Worm (Caenorhabditis elegans) whole organism, L4/young adult: ENCODE data around the gene Y55B1BR.8.

Experiments
- W03F9.2 ChIP-seq: fragments of 150-350 bp; optimal IDR thresholded peaks from 2 replicates; lab custom pipeline; 2014; ENCODE audit warnings: missing biosample characterization, missing genetic modification characterization
- dao-5 ChIP-seq: sonication (generic microtip); optimal IDR thresholded peaks from 2 replicates; lab custom pipeline; 2016; ENCODE audit warnings: missing genotype, missing genetic modification characterization, moderate library complexity, missing compliant biosample characterization
- him-1 ChIP-seq: sonication (generic microtip); optimal IDR thresholded peaks from 2 replicates; lab custom pipeline; 2016; ENCODE audit warnings: missing genotype, missing genetic modification reagents, missing genetic modification characterization, missing compliant biosample characterization

Y55B1BR.8 gene

DNA sequence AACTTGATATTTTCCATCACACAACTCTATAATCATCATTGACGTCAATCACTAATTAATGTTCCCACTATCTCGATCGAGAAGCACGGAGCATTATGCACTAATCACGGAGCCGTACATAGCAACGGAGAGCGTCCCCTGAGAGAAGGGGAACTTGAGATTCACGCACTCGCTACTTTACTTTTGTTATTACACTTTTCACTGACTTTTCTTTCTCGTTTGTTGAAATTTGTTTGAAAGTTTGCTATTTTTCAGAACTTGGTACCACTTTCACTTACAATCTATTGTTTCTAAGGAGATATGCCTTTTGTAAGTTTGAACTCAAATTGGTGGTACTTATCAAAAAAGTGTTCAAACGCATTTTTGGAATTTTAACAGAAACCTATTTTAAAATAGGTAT, at the start of gene Y55B1BR.8:
Gene Y55B1BR.8, plus strand, starts transcription at position 301 of the 400 bp plus-strand sequence.
- TF ChIP-seq W03F9.2 (tag; lab: Kevin White, UChicago) (no peak), dao-5 (tag; lab: Kevin White, UChicago) (no peak), him-1 (no peak)

DNA sequence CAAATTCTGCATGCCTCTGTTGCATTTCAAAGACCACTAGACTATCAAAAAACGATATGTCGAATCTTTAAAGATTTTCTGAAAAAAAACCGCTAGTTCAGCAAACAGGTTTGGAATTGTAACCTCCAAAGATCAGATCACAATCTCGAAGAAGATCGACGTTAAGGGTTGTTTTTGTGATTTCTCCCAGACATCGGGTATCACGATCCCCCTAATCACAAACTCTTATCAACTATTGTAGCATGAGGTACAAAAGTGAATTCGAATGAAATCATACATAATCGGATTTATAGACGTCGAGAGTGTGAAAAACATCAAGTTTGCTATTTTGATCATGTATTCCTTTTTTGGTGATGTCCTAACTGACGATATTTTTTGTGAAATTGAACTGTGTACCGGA, 43.3 kb upstream of the Y55B1BR.8 start:
- TF ChIP-seq him-1 (no peak), dao-5 (tag; lab: Kevin White, UChicago) (no peak), W03F9.2 (tag; lab: Kevin White, UChicago) (no peak)

DNA sequence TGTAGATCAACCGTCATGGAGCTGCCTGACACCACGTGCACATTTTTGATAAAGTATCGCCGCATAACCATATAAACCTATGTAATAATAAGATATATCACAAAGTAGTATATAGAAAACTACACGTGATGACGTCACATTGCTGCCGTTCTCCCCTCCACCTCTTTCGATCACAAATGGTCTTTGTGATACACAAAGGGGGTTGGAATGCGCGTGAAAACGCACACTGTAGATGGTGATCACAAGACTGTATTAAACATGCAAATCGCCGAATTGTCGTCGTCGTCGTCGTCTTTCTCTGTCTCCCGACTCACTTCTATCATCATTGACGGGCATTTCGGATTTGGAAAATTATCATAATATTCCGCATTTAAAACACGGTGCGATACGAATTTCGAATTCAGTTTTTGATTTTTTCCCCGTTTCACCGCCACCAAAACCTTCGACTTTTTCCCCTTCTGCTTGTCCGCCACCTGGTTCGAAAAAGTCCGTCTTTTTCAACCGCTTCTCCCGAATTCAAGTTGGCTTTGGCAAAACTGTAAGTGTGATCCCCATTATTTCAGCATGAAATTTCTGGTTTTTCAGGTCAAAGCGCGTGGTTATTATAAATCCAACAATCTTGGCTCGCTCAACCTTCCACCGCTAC, 41.9 kb upstream of the Y55B1BR.8 start, which contains the start of the genes Y55B1BL.1 and Y55B1BL.2:
Gene Y55B1BL.1, plus strand, starts transcription at position 217 of the 646 bp plus-strand sequence.
Gene Y55B1BL.2, plus strand, starts transcription at position 596 of the 646 bp plus-strand sequence.
- no peak for TF ChIP-seq dao-5 (tag; lab: Kevin White, UChicago)
- TF ChIP-seq him-1: no peak
- no peak for TF ChIP-seq W03F9.2 (tag; lab: Kevin White, UChicago)

DNA sequence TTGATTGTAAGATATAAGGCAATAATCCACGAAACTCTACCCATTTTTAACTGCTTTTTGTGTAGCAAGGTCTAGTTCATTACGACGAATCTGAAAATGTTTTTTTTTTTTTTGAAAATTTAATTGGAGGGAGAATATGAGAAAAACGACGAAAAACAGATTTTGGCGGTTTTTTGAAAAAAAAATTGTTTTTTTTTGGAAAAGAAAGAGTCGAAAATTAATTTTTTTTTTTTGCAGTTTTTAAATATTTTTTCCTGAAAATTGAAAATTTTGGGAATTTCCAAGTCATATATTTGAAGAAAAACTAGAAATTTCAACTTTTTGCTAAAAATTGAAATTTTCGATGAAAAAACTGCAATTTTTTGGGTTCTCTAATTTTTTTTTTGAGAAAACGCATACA, 25.6 kb upstream of the Y55B1BR.8 start, which contains the start of gene stim-1:
Gene stim-1, minus strand, starts transcription at position 101 of the 400 bp plus-strand sequence.
- TF ChIP-seq W03F9.2 (tag; lab: Kevin White, UChicago) (no peak), dao-5 (tag; lab: Kevin White, UChicago) (no peak), him-1 (no peak)

DNA sequence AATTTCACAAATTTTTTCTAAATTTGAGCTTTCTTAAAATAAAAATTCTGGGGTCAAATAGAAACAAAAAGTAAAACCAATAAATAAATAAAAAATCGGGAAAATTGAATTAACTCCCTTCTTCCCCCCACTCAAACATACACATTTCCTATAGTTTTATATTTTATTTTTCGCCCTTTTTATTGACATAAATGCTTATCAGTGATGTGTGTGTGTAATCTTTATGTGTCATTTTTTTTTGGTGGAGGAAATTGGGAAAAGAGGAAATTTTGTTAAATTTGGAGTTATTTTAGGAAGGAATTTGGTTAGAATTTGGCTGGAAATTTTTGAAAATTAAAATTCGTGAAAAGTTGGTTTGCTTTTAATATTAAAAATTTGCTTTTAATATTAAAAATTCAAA, 21.6 kb upstream of the Y55B1BR.8 start:
- TF ChIP-seq W03F9.2 (tag; lab: Kevin White, UChicago) (no peak), him-1 (no peak), dao-5 (tag; lab: Kevin White, UChicago) (no peak)

DNA sequence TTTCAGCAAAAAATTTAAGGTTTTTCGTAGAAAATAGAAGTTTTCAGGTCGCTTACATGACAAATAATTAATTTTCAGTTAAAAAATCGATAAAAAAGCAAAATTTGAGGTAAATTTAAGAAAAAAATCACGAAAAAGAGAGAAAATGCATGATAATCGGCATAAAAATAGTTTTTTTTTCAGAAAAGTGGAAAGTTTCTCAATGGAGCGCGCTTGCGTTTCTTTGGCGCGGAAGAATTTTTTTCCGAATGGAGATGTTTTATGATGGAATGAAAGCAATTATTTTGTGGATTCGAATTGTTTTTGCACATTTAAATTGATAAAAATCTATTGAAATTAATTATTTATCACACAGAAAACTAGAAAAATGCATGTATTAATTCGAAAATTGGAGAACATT, 20.3 kb upstream of the Y55B1BR.8 start:
- TF ChIP-seq him-1: no peak
- no peak for TF ChIP-seq W03F9.2 (tag; lab: Kevin White, UChicago)
- no peak for TF ChIP-seq dao-5 (tag; lab: Kevin White, UChicago)

DNA sequence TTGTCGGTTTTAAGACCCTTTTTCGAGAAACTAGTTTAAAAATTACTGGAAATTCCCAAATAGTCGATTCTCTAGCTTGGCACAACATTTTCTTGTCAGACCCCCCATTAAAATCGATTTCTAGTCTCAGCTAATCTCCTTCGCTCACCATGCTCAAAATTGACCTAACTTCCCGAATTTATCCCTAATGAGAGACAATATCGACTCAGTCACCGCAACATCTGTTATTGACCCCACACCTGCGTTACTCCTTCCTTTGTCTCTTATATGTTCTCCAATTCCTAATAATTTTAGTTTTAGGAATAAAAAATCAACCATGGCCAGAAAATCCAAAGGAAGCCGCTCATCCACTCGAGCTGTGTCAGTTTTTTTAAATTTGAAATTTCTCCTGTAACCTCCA, 15.2 kb upstream of the Y55B1BR.8 start, which contains the start of gene cec-8:
Gene cec-8, plus strand, starts transcription at position 301 of the 400 bp plus-strand sequence.
- TF ChIP-seq dao-5 (tag; lab: Kevin White, UChicago) (no peak), W03F9.2 (tag; lab: Kevin White, UChicago) (no peak), him-1 (no peak)

DNA sequence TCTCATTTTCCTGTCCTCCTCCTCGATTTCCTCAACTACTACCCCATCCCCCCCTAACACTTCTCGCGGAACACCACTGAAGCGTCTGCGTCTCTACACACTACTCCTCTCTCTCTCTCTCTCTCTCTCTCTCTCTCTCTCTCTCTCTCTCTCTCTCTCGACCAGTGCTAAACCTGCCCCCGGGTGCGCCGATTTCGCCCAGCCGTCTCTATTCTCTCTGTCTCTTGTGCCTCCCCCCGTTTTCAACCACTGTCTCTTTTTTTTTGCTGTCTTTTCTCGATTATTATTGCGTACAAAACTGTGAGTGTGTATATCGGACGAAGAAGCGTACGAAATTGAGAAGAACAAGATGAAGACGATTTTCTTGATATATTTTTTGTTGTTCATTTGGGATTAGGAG, 11.2 kb upstream of the Y55B1BR.8 start:
- TF ChIP-seq W03F9.2 (tag; lab: Kevin White, UChicago): no peak
- TF ChIP-seq him-1: no peak
- TF ChIP-seq dao-5 (tag; lab: Kevin White, UChicago): no peak

DNA sequence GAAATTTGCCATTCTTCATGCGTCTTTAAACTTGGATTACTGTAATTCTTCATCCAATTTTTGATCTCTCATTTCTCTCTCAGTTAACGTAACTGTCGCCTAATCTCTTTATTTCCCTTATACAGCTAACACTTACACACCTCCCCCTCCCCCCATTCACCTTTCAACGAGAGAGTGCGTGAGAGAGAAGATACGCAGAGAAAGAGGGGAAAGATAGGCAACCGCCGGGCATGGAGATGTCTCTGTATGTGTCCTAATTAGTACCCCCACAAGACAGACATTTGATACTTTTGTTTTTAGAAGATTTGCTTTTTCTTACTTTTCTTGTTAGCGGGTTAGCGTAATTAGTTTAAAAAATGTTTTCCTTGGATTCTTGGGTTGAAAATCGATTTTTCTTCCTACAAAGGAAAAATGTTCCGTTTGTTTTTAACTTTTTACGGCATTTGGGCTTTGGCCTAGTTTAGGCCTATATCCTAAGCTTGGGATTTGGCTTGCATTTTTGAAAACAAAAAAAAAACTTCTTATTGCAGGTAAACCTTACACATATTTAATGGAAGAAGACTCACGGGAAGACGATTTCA, 9.8 kb upstream of the Y55B1BR.8 start, which contains the start of gene affl-2:
Gene affl-2, plus strand, starts transcription at position 531 of the 581 bp plus-strand sequence.
- TF ChIP-seq W03F9.2 (tag; lab: Kevin White, UChicago) (no peak), him-1 (no peak), dao-5 (tag; lab: Kevin White, UChicago) (no peak)

DNA sequence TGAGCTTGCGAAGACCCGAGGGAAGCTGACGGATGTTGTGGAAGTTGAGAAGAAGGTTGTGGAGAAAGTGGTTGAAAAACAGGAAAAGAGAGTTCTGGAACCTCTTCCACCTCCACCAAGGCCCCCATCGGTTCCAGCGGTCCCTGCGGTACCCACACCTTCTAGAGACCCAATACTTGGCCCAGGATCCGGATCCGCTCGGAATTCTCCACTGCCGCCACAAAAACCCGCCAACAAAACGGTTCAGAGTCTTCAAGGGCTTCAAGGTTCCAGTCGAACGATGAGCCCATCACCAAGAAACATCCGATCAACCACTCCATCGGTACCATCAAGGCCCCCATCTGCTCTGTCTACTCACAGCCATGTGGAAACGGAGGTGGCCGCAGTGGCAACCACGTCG, 7.2 kb upstream of the Y55B1BR.8 start:
- no peak for TF ChIP-seq him-1
- no peak for TF ChIP-seq dao-5 (tag; lab: Kevin White, UChicago)
- no peak for TF ChIP-seq W03F9.2 (tag; lab: Kevin White, UChicago)

DNA sequence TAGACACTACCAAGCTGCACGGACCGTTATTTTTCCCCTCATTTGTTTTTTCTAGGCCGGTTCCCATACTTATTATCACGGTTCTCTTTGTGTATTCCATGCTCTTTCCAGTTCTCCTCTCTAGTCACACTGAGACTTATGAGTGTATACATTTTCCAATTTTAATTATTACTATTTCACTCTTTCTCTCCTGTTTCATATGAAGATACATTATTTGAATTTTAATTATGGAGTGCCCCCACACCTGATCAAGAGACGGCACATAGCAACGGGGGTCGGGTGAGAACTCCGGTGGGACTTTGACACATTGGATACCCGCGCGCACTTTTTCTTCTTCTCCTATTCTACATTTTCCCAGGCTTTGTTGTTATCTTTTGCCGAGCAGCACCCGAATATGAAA, 4.3 kb upstream of the Y55B1BR.8 start, which contains the start of gene affl-1:
Gene affl-1, plus strand, starts transcription at position 301 of the 400 bp plus-strand sequence.
- no peak for TF ChIP-seq dao-5 (tag; lab: Kevin White, UChicago)
- no peak for TF ChIP-seq W03F9.2 (tag; lab: Kevin White, UChicago)
- TF ChIP-seq him-1: no peak

DNA sequence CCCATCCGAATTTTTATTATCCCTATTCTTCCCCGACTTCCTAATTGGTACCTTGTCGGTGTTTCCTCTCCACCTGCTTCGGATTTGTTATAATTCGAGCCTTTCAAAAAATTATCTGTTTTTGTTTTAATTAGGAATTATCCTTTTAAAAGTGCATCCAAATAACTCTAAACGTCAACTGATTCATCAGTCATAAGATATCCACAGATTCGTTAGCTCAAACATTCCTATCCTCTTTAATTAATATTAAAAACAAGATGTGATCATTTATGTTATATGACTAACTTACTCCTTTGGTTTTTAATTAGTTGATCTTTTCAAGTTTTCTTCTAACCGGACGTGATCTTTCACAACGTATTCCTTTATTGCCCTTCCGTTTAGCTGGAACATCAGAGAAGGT, 2.7 kb downstream of the Y55B1BR.8 start:
- TF ChIP-seq W03F9.2 (tag; lab: Kevin White, UChicago): no peak
- TF ChIP-seq him-1: no peak
- no peak for TF ChIP-seq dao-5 (tag; lab: Kevin White, UChicago)

DNA sequence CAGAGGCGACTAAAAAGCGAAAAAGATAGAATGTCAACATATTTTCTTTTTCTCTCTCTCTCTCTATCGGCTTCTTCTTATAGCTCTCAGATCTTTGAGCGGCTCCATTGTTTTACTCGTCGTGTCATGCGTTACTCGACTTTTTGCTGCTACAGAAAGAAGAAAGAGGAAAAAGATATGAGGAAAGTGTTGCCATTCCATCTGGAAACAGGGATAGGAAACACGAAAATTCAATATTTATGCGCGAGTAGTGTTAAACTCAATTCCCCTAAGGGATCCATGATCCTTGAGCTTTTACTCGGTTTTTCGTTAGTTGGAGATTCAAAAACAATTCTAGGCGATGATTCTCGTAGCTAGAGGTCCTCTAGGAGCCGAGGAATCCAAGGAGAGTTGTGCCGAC, 11.6 kb downstream of the Y55B1BR.8 start:
- no peak for TF ChIP-seq him-1
- TF ChIP-seq dao-5 (tag; lab: Kevin White, UChicago): no peak
- TF ChIP-seq W03F9.2 (tag; lab: Kevin White, UChicago): no peak

DNA sequence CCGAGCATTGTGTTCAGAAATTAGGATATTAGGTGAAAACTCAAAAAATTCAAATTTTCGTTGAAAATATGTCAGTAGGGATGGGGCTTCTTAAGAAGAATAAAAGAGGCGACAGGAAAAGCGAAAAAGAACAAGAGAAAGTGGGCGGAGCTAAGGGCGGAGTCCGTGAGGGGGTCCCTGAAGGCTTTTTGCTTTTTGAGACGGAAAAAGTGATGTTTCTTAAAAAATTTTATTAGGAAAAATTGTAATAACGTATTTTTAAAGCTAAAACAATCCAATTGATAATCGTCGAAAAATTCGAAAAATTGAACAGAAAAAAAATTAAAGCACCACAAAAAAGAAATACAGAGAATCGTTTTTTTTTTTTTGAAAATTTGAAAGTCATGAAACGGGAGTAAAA, 19.5 kb downstream of the Y55B1BR.8 start, which contains the start of gene Y55B1BR.6:
Gene Y55B1BR.6, minus strand, starts transcription at position 101 of the 400 bp plus-strand sequence.
- TF ChIP-seq W03F9.2 (tag; lab: Kevin White, UChicago) (no peak), dao-5 (tag; lab: Kevin White, UChicago) (no peak), him-1 (no peak)
